Fruit fly (Drosophila melanogaster) whole organism, embryonic: ENCODE measurements around the gene DCTN6-p27.

Experiments
- Antp ChIP-seq: fragments of 200-800 bp; sonication (Bioruptor generic); optimal IDR thresholded peaks from 3 replicates; lab custom pipeline; 2016; ENCODE audit warnings: missing biosample characterization, missing genetic modification characterization
- BEAF-32 ChIP-seq: fragments of 200-800 bp; sonication (Bioruptor generic); optimal IDR thresholded peaks from 3 replicates; lab custom pipeline; 2017; ENCODE audit warnings: missing biosample characterization, missing genetic modification characterization, mild to moderate bottlenecking, moderate library complexity, missing genetic modification reagents
- CG10267 ChIP-seq: fragments of 200-800 bp; sonication (Bioruptor generic); optimal IDR thresholded peaks from 2 replicates; lab custom pipeline; 2018; ENCODE audit warnings: missing biosample characterization, mild to moderate bottlenecking, missing genetic modification characterization, moderate library complexity
- CG10654 ChIP-seq: fragments of 200-800 bp; sonication (Bioruptor generic); optimal IDR thresholded peaks from 2 replicates; lab custom pipeline; 2016; ENCODE audit warnings: missing biosample characterization, missing genetic modification characterization
- CG12104 ChIP-seq: fragments of 200-800 bp; sonication (Bioruptor generic); optimal IDR thresholded peaks from 3 replicates; lab custom pipeline; 2016; ENCODE audit warnings: missing biosample characterization, missing genetic modification characterization
- CG1529 ChIP-seq: fragments of 200-800 bp; sonication (Bioruptor generic); optimal IDR thresholded peaks from 3 replicates; lab custom pipeline; 2018; ENCODE audit warnings: missing biosample characterization, missing genetic modification characterization
- CG15479 ChIP-seq: fragments of 200-800 bp; sonication (Bioruptor generic); optimal IDR thresholded peaks from 3 replicates; lab custom pipeline; 2019; ENCODE audit warnings: missing biosample characterization, mild to moderate bottlenecking, missing genetic modification characterization, moderate library complexity
- CG2120 ChIP-seq: fragments of 200-800 bp; sonication (Bioruptor generic); optimal IDR thresholded peaks from 3 replicates; lab custom pipeline; 2016; ENCODE audit warnings: missing biosample characterization, missing genetic modification characterization
- CG2678 ChIP-seq: fragments of 200-800 bp; sonication (Bioruptor generic); optimal IDR thresholded peaks from 3 replicates; lab custom pipeline; 2019; ENCODE audit warnings: missing biosample characterization, mild to moderate bottlenecking, missing genetic modification characterization, moderate library complexity
- CG2712 ChIP-seq: fragments of 200-800 bp; optimal IDR thresholded peaks from 3 replicates; lab custom pipeline; 2019; ENCODE audit warnings: missing biosample characterization, mild to moderate bottlenecking, missing genetic modification characterization, moderate library complexity
- CG30403 ChIP-seq: fragments of 200-800 bp; sonication (Bioruptor generic); optimal IDR thresholded peaks from 3 replicates; lab custom pipeline; 2016; ENCODE audit warnings: missing biosample characterization, missing genetic modification characterization
- CG31388 ChIP-seq: fragments of 200-800 bp; sonication (Bioruptor generic); optimal IDR thresholded peaks from 2 replicates; lab custom pipeline; 2016; ENCODE audit warnings: missing biosample characterization, missing genetic modification characterization
- CG34376 ChIP-seq: fragments of 200-800 bp; sonication (Bioruptor generic); optimal IDR thresholded peaks from 2 replicates; lab custom pipeline; 2018; ENCODE audit warnings: missing biosample characterization, mild to moderate bottlenecking, missing genetic modification characterization
- CG3838 ChIP-seq: fragments of 200-800 bp; sonication (Bioruptor generic); optimal IDR thresholded peaks from 3 replicates; lab custom pipeline; 2016; ENCODE audit warnings: missing biosample characterization, missing genetic modification characterization
- CG4707 ChIP-seq: fragments of 200-800 bp; sonication (Bioruptor generic); optimal IDR thresholded peaks from 2 replicates; lab custom pipeline; 2018; ENCODE audit warnings: missing biosample characterization, mild to moderate bottlenecking, missing genetic modification characterization, moderate library complexity
- CG6272 ChIP-seq: fragments of 200-800 bp; sonication (Bioruptor generic); IDR thresholded peaks from 2 replicates; pipeline ENCODE4 v1.3.6; 2022; ENCODE audit warnings: missing biosample characterization, missing genetic modification characterization
- CG6654 ChIP-seq: fragments of 200-800 bp; sonication (Bioruptor generic); optimal IDR thresholded peaks from 2 replicates; lab custom pipeline; 2017; ENCODE audit warnings: missing biosample characterization, mild to moderate bottlenecking, missing genetic modification characterization
- CG7786 ChIP-seq: fragments of 200-800 bp; sonication (Bioruptor generic); optimal IDR thresholded peaks from 2 replicates; lab custom pipeline; 2016; ENCODE audit warnings: missing biosample characterization, missing genetic modification characterization
- CG7963 ChIP-seq: fragments of 200-800 bp; sonication (Bioruptor generic); IDR thresholded peaks from 3 replicates; pipeline ENCODE4 v1.3.6; 2022; ENCODE audit warnings: missing biosample characterization, missing genetic modification characterization; ENCODE audit not compliant: partially characterized antibody
- CG8281 ChIP-seq: fragments of 200-800 bp; sonication (Bioruptor generic); optimal IDR thresholded peaks from 2 replicates; lab custom pipeline; 2018; ENCODE audit warnings: missing biosample characterization, mild to moderate bottlenecking, missing genetic modification characterization, moderate library complexity
- Dref ChIP-seq: fragments of 200-800 bp; sonication (Bioruptor generic); IDR thresholded peaks from 2 replicates; pipeline ENCODE4 v1.3.6; 2022; ENCODE audit warnings: missing biosample characterization, missing genetic modification characterization
- Drgx ChIP-seq: fragments of 200-800 bp; sonication (Bioruptor generic); IDR thresholded peaks from 2 replicates; pipeline ENCODE4 v1.3.6; 2022; ENCODE audit warnings: missing biosample characterization, missing genetic modification characterization
- E2f2 ChIP-seq: fragments of 200-800 bp; sonication (Bioruptor generic); IDR thresholded peaks from 2 replicates; pipeline ENCODE4 v1.3.6; 2022; ENCODE audit warnings: missing biosample characterization, missing genetic modification characterization
- Ets65A ChIP-seq: fragments of 200-800 bp; sonication (Bioruptor generic); peaks from one replicate; lab custom pipeline; 2016; ENCODE audit warnings: missing biosample characterization, missing genetic modification characterization
- Ets97D ChIP-seq: fragments of 200-800 bp; sonication (Bioruptor generic); optimal IDR thresholded peaks from 3 replicates; lab custom pipeline; 2016; ENCODE audit warnings: missing biosample characterization, missing genetic modification characterization
- H15 ChIP-seq: fragments of 200-800 bp; sonication (Bioruptor generic); IDR thresholded peaks from 3 replicates; pipeline ENCODE4 v1.3.6; 2022; ENCODE audit warnings: missing biosample characterization, missing genetic modification characterization
- HHEX ChIP-seq: fragments of 200-800 bp; sonication (Bioruptor generic); optimal IDR thresholded peaks from 3 replicates; lab custom pipeline; 2017; ENCODE audit warnings: missing biosample characterization, mild to moderate bottlenecking, missing genetic modification characterization, missing genetic modification reagents
- Mad ChIP-seq: fragments of 200-800 bp; sonication (Bioruptor generic); optimal IDR thresholded peaks from 2 replicates; lab custom pipeline; 2016; ENCODE audit warnings: missing biosample characterization, missing genetic modification characterization
- Mrtf ChIP-seq: fragments of 200-800 bp; sonication (Bioruptor generic); IDR thresholded peaks from 3 replicates; pipeline ENCODE4 v1.3.6; 2022; ENCODE audit warnings: missing biosample characterization, missing genetic modification characterization
- NC2α ChIP-seq: fragments of 200-800 bp; sonication (Bioruptor generic); optimal IDR thresholded peaks from 2 replicates; lab custom pipeline; 2016; ENCODE audit warnings: missing biosample characterization, missing genetic modification characterization
- Oli ChIP-seq: fragments of 200-800 bp; sonication (Bioruptor generic); optimal IDR thresholded peaks from 2 replicates; lab custom pipeline; 2018; ENCODE audit warnings: missing biosample characterization, mild to moderate bottlenecking, missing genetic modification characterization, moderate library complexity
- PHDP ChIP-seq: fragments of 200-800 bp; sonication (Bioruptor generic); optimal IDR thresholded peaks from 3 replicates; lab custom pipeline; 2018; ENCODE audit warnings: missing biosample characterization, mild to moderate bottlenecking, missing genetic modification characterization, moderate library complexity
- Rx ChIP-seq: fragments of 200-800 bp; sonication (Bioruptor generic); IDR thresholded peaks from 2 replicates; pipeline ENCODE4 v1.3.6; 2022; ENCODE audit warnings: missing biosample characterization, missing genetic modification characterization
- Xbp1 ChIP-seq: fragments of 200-800 bp; sonication (Bioruptor generic); optimal IDR thresholded peaks from 3 replicates; lab custom pipeline; 2016; ENCODE audit warnings: missing biosample characterization, mild to moderate bottlenecking, missing genetic modification characterization
- bigmax ChIP-seq: fragments of 200-800 bp; sonication (Bioruptor generic); optimal IDR thresholded peaks from 2 replicates; lab custom pipeline; 2018; ENCODE audit warnings: missing biosample characterization, mild to moderate bottlenecking, missing genetic modification characterization
- cas ChIP-seq: fragments of 200-800 bp; sonication (Bioruptor generic); IDR thresholded peaks from 2 replicates; pipeline ENCODE4 v1.3.6; 2022; ENCODE audit warnings: missing biosample characterization, missing genetic modification characterization
- chinmo ChIP-seq: fragments of 200-800 bp; sonication (Bioruptor generic); IDR thresholded peaks from 4 replicates; pipeline ENCODE4 v1.3.6; 2022; ENCODE audit warnings: missing biosample characterization, missing genetic modification characterization; ENCODE audit not compliant: partially characterized antibody
- dati ChIP-seq: fragments of 200-800 bp; sonication (Bioruptor generic); IDR thresholded peaks from 2 replicates; pipeline ENCODE4 v1.3.6; 2022; ENCODE audit warnings: missing biosample characterization, missing genetic modification characterization
- eve ChIP-seq, 2 experiments: fragments of >200 bp; optimal IDR thresholded peaks; 2 replicates each; lab custom pipeline; 2017; ENCODE audit warnings: missing biosample characterization in 2 of 2, missing genetic modification characterization in 2 of 2
- lbe ChIP-seq: fragments of 200-800 bp; sonication (Bioruptor generic); optimal IDR thresholded peaks from 2 replicates; lab custom pipeline; 2016; ENCODE audit warnings: missing biosample characterization, mild to moderate bottlenecking, missing genetic modification characterization
- maf-S ChIP-seq: fragments of 200-800 bp; sonication (Bioruptor generic); optimal IDR thresholded peaks from 2 replicates; lab custom pipeline; 2016; ENCODE audit warnings: missing biosample characterization, missing genetic modification characterization
- nerfin-1 ChIP-seq: fragments of 200-800 bp; sonication (Bioruptor generic); optimal IDR thresholded peaks from 3 replicates; lab custom pipeline; 2019; ENCODE audit warnings: missing biosample characterization, mild to moderate bottlenecking, missing genetic modification characterization, moderate library complexity
- ranshi ChIP-seq: fragments of 200-800 bp; sonication (Bioruptor generic); IDR thresholded peaks from 2 replicates; pipeline ENCODE4 v1.3.6; 2022; ENCODE audit warnings: missing biosample characterization, missing genetic modification characterization
- sens ChIP-seq: fragments of 200-800 bp; sonication (Bioruptor generic); peaks from one replicate; lab custom pipeline; 2016; ENCODE audit warnings: missing biosample characterization, missing genetic modification characterization
- shn ChIP-seq: fragments of 200-800 bp; sonication (Bioruptor generic); optimal IDR thresholded peaks from 3 replicates; lab custom pipeline; 2016; ENCODE audit warnings: missing biosample characterization, missing genetic modification characterization
- sr ChIP-seq: fragments of 200-800 bp; sonication (Bioruptor generic); IDR thresholded peaks from 3 replicates; pipeline ENCODE4 v1.3.6; 2022; ENCODE audit warnings: missing biosample characterization, missing genetic modification characterization
- tio ChIP-seq: fragments of 200-800 bp; sonication (Bioruptor generic); optimal IDR thresholded peaks from 2 replicates; lab custom pipeline; 2017; ENCODE audit warnings: missing biosample characterization, missing genetic modification characterization, inconsistent platforms
- twi ChIP-seq: fragments of 200-800 bp; optimal IDR thresholded peaks from 2 replicates; lab custom pipeline; 2019; ENCODE audit warnings: missing biosample characterization, mild to moderate bottlenecking, missing genetic modification characterization, moderate library complexity
- vnd ChIP-seq: fragments of 200-800 bp; sonication (Bioruptor generic); IDR thresholded peaks from 3 replicates; pipeline ENCODE4 v1.3.6; 2022; ENCODE audit warnings: missing biosample characterization, missing genetic modification characterization; ENCODE audit not compliant: partially characterized antibody
- vvl ChIP-seq: fragments of 200-800 bp; sonication (Bioruptor generic); IDR thresholded peaks from 2 replicates; pipeline ENCODE4 v1.3.6; 2022; ENCODE audit warnings: missing biosample characterization, missing genetic modification characterization

DCTN6-p27 gene

dm6 chr2L:19158679-19159551 is 26.8 kb downstream of the DCTN6-p27 start (continued):
- peak; percentile 23 for TF ChIP-seq Oli (tag; lab: Kevin White, UChicago)
- TF ChIP-seq Dref: no peak
- no peak for TF ChIP-seq Mad (GFP tag; lab: Kevin White, UChicago)
- TF ChIP-seq CG10267 (tag; lab: Kevin White, UChicago): peak; percentile 11
- peak; percentile 48 for TF ChIP-seq tio (GFP tag; lab: Kevin White, UChicago)
- peak; percentile 39 for TF ChIP-seq CG6654 (GFP tag; lab: Kevin White, UChicago)
- peak; percentile 30 for TF ChIP-seq nerfin-1 (tag; lab: Kevin White, UChicago)
- 0 out of 2 replicates have a peak, but pooled peaks have one; percentile 20 for TF ChIP-seq Rx (GFP tag; lab: Robert Waterston, UW)
- TF ChIP-seq CG8281: peak; percentile 7
- no peak for TF ChIP-seq Mrtf (GFP tag; lab: Robert Waterston, UW)
- no peak for TF ChIP-seq vnd
- TF ChIP-seq BEAF-32: no peak
- TF ChIP-seq dati: no peak
- peak; percentile 30 for TF ChIP-seq Antp (GFP tag; lab: Kevin White, UChicago)
- TF ChIP-seq ranshi (GFP tag; lab: Robert Waterston, UW): no peak
- peak; percentile 48 for TF ChIP-seq CG2678
- TF ChIP-seq sr (GFP tag; lab: Robert Waterston, UW): no peak
- no peak for TF ChIP-seq CG34376 (GFP tag; lab: Kevin White, UChicago)
- TF ChIP-seq CG31388 (GFP tag; lab: Kevin White, UChicago): no peak
- peak; percentile 62 for TF ChIP-seq CG2712 (tag; lab: Kevin White, UChicago)
- no peak for TF ChIP-seq cas
- no peak for TF ChIP-seq CG7963 (GFP tag; lab: Robert Waterston, UW)
- TF ChIP-seq CG1529 (GFP tag; lab: Kevin White, UChicago): peak; percentile 57
- peak; percentile 61 for TF ChIP-seq CG2120 (GFP tag; lab: Kevin White, UChicago)
- TF ChIP-seq CG12104 (GFP tag; lab: Kevin White, UChicago): no peak
- no peak; the same call in 1 of the 2 replicates for TF ChIP-seq E2f2 (GFP tag; lab: Robert Waterston, UW)
- no peak for TF ChIP-seq maf-S (GFP tag; lab: Kevin White, UChicago)
- peak; percentile 55 for TF ChIP-seq CG3838 (GFP tag; lab: Kevin White, UChicago)
- peak; percentile 27 for TF ChIP-seq shn
- peak; percentile 10 for TF ChIP-seq PHDP (tag; lab: Kevin White, UChicago)
- TF ChIP-seq eve (GFP tag; optimal IDR thresholded peaks at IDR 0.05; lab: Kevin White, UChicago): no peak
- TF ChIP-seq NC2α: no peak
- TF ChIP-seq lbe: peak; percentile 6
- TF ChIP-seq HHEX (GFP tag; lab: Kevin White, UChicago): peak; percentile 29
- no peak for TF ChIP-seq CG7786 (GFP tag; lab: Kevin White, UChicago)
- TF ChIP-seq CG10654 (GFP tag; lab: Kevin White, UChicago): peak; percentile 34
- TF ChIP-seq twi (tag; lab: Kevin White, UChicago): no peak
- TF ChIP-seq Ets97D (GFP tag; lab: Kevin White, UChicago): no peak
- peak; percentile 30 for TF ChIP-seq CG4707 (GFP tag; lab: Kevin White, UChicago)
- peak; percentile 70 for TF ChIP-seq Drgx
- TF ChIP-seq CG6272: no peak
- TF ChIP-seq chinmo (GFP tag; lab: Robert Waterston, UW): no peak
- no peak for TF ChIP-seq bigmax (GFP tag; lab: Kevin White, UChicago)
- TF ChIP-seq sens: peak; percentile 94
- peak; percentile 93 for TF ChIP-seq Ets65A (GFP tag; lab: Kevin White, UChicago)
- peak; percentile 71 for TF ChIP-seq CG15479
- TF ChIP-seq CG30403 (GFP tag; lab: Kevin White, UChicago): peak; percentile 57
- TF ChIP-seq H15 (GFP tag; lab: Robert Waterston, UW): peak; percentile 30; the same call in 1 of the 3 replicates
- 0 out of 2 replicates have a peak, but pooled peaks have one; percentile 35 for TF ChIP-seq vvl (GFP tag; lab: Robert Waterston, UW)
- TF ChIP-seq Xbp1 (GFP tag; lab: Kevin White, UChicago): peak; percentile 51
